Worm (Caenorhabditis elegans): ENCODE data around the gene srx-22.
A peak's percentile ranks its signal among the peaks of the same experiment; 100 is the strongest.

The srx-22 gene

DNA sequence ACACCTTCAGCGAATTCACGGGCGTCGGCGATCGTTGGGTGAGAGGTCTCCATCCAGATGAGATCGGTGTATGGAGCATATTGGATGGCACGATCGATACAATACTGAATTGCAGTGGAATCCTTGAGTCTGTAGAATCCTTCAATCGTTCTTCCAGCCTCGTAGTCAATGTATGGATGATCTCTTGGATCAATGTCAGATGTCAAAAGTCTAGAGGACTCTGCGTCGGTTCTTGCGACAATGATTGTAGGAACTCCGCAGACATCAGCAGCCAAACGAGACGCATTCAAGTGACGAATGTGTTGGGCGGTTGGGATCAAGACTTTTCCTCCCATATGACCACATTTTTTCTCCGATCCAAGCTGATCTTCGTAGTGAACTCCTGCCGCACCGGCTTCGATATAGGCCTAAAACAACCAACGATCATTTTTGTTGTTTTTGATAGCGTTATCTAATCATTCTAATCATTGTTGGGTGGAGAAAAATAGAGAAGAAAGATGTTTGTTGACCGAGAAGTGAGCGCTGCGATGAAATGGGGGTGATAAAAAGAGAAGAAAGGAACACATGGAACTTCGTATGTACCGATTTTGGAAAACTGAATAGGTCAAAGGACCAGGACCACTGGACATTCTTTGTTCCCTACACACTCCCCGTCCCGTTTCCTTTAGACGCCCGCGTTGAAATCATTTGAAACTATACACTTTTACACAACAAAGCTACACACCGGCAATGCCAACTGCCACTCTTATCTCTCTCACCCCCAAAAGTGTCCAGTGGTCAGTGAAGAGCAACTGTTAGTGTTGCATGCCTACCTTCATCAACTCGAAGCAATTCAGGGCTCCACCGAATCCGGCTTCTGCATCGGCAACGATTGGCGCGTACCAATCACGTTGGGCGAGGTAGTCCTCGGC, 47.1 kb downstream of the srx-22 start (continued):
- TF ChIP-seq nhr-77 (tag; optimal IDR thresholded peaks at IDR 0.05) (no peak), tra-1 (GFP tag; IDR thresholded peaks at IDR 0.05) (no peak), lim-7 (GFP tag; IDR thresholded peaks at IDR 0.05) (0 out of 2 replicates have a peak, but pooled peaks have one; percentile 8), dmd-9 (GFP tag; IDR thresholded peaks at IDR 0.05) (peak; percentile 7; the same call in 1 of the 2 replicates), lin-39 (tag; optimal IDR thresholded peaks at IDR 0.05) (no peak), zip-2 (tag; optimal IDR thresholded peaks at IDR 0.05) (peak; percentile 15), Y105C5A.15 (GFP tag; IDR thresholded peaks at IDR 0.05) (no peak), nhr-10 (tag; optimal IDR thresholded peaks at IDR 0.05) (peak; percentile 22), mes-2 (tag; optimal IDR thresholded peaks at IDR 0.05; ENCODE audit: poor library complexity, severe bottlenecking) (peak; percentile 11), ceh-62 (tag; optimal IDR thresholded peaks at IDR 0.05) (no peak), duxl-1 (tag; optimal IDR thresholded peaks at IDR 0.05; ENCODE audit: poor library complexity) (no peak), hlh-11 (tag; optimal IDR thresholded peaks at IDR 0.05) (no peak), F37D6.2 (tag; optimal IDR thresholded peaks at IDR 0.05) (no peak), fos-1 (tag; optimal IDR thresholded peaks at IDR 0.05) (no peak), rbr-2 (tag; optimal IDR thresholded peaks at IDR 0.05) (no peak), hlh-30 (tag; optimal IDR thresholded peaks at IDR 0.05; ENCODE audit: insufficient read depth) (no peak), daf-19 (GFP tag; conservative IDR thresholded peaks at IDR 0.05) (0 out of 2 replicates have a peak, but pooled peaks have one; percentile 38), ama-1 (optimal IDR thresholded peaks at IDR 0.05) (peak; percentile 89), T26A8.4 (GFP tag; IDR thresholded peaks at IDR 0.05) (peak; percentile 27; the same call in 1 of the 2 replicates), zfp-3 (GFP tag; conservative IDR thresholded peaks at IDR 0.05) (peak; percentile 41; the same call in 1 of the 2 replicates), nhr-111 (GFP tag; optimal IDR thresholded peaks at IDR 0.05) (no peak), ZK546.5 (tag; optimal IDR thresholded peaks at IDR 0.05) (no peak), dve-1 (tag; optimal IDR thresholded peaks at IDR 0.05; ENCODE audit: insufficient read depth) (peak; percentile 43), cey-2 (tag; optimal IDR thresholded peaks at IDR 0.05; ENCODE audit: borderline replicate concordance, insufficient read depth) (no peak), saeg-2 (GFP tag; IDR thresholded peaks at IDR 0.05) (no peak), jun-1 (tag; optimal IDR thresholded peaks at IDR 0.05) (no peak), sdz-12 (GFP tag; optimal IDR thresholded peaks at IDR 0.05) (no peak), lin-38 (GFP tag; IDR thresholded peaks at IDR 0.05) (0 out of 2 replicates have a peak, but pooled peaks have one; percentile 3)

DNA sequence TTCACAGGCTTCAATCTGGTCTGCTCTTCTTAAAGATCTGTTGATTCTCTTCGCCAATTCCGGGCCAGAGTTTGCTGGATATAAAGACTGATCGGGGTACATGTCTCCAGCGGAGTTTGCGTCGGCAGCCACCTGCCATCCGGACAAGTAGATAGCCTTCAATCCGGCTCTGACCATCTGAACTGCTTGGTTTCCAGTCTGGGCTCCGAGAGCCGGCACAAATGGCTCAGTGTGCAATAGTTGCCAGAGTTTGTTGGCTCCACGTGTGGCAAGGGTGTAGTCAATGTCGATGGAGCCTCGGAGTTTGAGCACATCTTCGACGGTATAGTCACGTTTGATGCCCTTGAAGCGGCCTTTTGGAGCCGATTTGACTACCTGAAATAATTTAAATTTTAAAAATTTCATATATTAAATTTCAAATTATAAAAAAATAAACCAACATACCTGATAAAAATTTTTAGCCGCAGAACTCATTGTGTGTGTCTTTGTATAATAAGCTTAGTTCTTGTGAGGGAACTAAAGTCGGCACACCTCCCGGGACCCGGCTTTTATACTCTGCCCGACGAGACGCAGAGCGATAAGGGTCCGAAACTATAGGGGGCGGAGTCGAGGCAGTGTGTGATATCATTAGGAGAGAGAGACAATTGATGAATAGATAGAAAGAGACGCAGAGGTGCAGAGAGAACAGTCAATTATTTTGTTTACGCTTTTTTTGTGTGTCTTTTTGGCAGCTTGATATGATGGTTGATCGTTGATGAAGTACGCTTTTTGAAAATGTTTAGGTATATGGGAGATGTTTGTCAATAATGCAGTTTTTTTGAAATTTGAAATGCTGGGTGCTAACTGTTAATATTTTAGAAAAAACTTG, 48.0 kb downstream of the srx-22 start, which contains the start of the genes icl-1 and srh-2:
Gene icl-1, minus strand, starts transcription at position 521 of the 868 bp plus-strand sequence.
Gene srh-2, plus strand, starts transcription at position 818 of the 868 bp plus-strand sequence.
- TF ChIP-seq dve-1 (tag; optimal IDR thresholded peaks at IDR 0.05; ENCODE audit: insufficient read depth): peak; percentile 85
- no peak for TF ChIP-seq snpc-4 (tag; optimal IDR thresholded peaks at IDR 0.05)
- TF ChIP-seq daf-12 (tag; optimal IDR thresholded peaks at IDR 0.05): no peak
- TF ChIP-seq R02D3.7 (tag; optimal IDR thresholded peaks at IDR 0.05): no peak
- no peak; the same call in 1 of the 2 replicates for TF ChIP-seq lin-38 (GFP tag; IDR thresholded peaks at IDR 0.05)
- TF ChIP-seq tra-1 (GFP tag; IDR thresholded peaks at IDR 0.05): no peak; the same call in 1 of the 2 replicates
- TF ChIP-seq lin-15B (tag; optimal IDR thresholded peaks at IDR 0.05): no peak
- TF ChIP-seq lin-29 (GFP tag; IDR thresholded peaks at IDR 0.05): peak; percentile 38; the same call in 1 of the 2 replicates
- TF ChIP-seq duxl-1 (tag; optimal IDR thresholded peaks at IDR 0.05; ENCODE audit: poor library complexity): peak; percentile 65
- TF ChIP-seq nhr-11 (tag; optimal IDR thresholded peaks at IDR 0.05): peak; percentile 36
- no peak for TF ChIP-seq unc-130 (GFP tag; optimal IDR thresholded peaks at IDR 0.05)
- peak; percentile 76 for TF ChIP-seq set-16 (GFP tag; IDR thresholded peaks at IDR 0.05)
- no peak; the same call in none of the 2 replicates for TF ChIP-seq arid-1 (GFP tag; conservative IDR thresholded peaks at IDR 0.05)
- TF ChIP-seq madf-9 (GFP tag; conservative IDR thresholded peaks at IDR 0.05): no peak
- no peak for TF ChIP-seq lin-39 (tag; optimal IDR thresholded peaks at IDR 0.05)
- TF ChIP-seq nhr-102 (tag; optimal IDR thresholded peaks at IDR 0.05): peak; percentile 52
- no peak for TF ChIP-seq F26F4.8 (GFP tag; conservative IDR thresholded peaks at IDR 0.05)
- TF ChIP-seq ceh-20 (GFP tag; IDR thresholded peaks at IDR 0.05): peak; percentile 9; the same call in 1 of the 2 replicates
- TF ChIP-seq zfp-3 (GFP tag; conservative IDR thresholded peaks at IDR 0.05): peak; percentile 48
- TF ChIP-seq jun-1 (tag; optimal IDR thresholded peaks at IDR 0.05): no peak
- no peak for TF ChIP-seq ces-1 (GFP tag; optimal IDR thresholded peaks at IDR 0.05)
- TF ChIP-seq ctbp-1 (GFP tag; IDR thresholded peaks at IDR 0.05): peak; percentile 6
- TF ChIP-seq nhr-28 (tag; optimal IDR thresholded peaks at IDR 0.05): peak; percentile 67
- peak; percentile 90 for TF ChIP-seq aha-1 (tag)
